Fruit fly (Drosophila melanogaster) S2 (cell line): ENCODE data around the gene Lcp65Af.

Source experiments
- CG8478 ChIP-seq: fragments of >200 bp; optimal IDR thresholded peaks from 2 replicates; lab custom pipeline; 2018
- CTCF ChIP-seq, 2 experiments: fragments of >200 bp; optimal IDR thresholded peaks; 2 replicates each; lab custom pipeline; 2018

- TF ChIP-seq CG8478 (lab: Kevin White, UChicago) (no peak), CTCF (optimal IDR thresholded peaks at IDR 0.05; lab: Kevin White, UChicago) (no peak)
Observed at dm6 chr3L:6115505-6115904, 21.1 kb downstream of the Lcp65Af start.
